Worm (Caenorhabditis elegans) whole organism, L2 larva: ENCODE results near the gene T20F7.3.

Experiments
- blmp-1 ChIP-seq: sonication (generic microtip); optimal IDR thresholded peaks from 2 replicates; lab custom pipeline; 2017; ENCODE audit warnings: missing genetic modification characterization, mild to moderate bottlenecking, missing compliant biosample characterization, antibody characterized with exemption, moderate library complexity; ENCODE audit not compliant: insufficient read depth
- elt-3 ChIP-seq: sonication (generic microtip); optimal IDR thresholded peaks from 2 replicates; lab custom pipeline; 2017; ENCODE audit warnings: missing biosample characterization, missing genetic modification characterization
- nhr-25 ChIP-seq: fragments of 150-350 bp; sonication (generic microtip); optimal IDR thresholded peaks from 3 replicates; lab custom pipeline; 2014; ENCODE audit warnings: missing biosample characterization, missing genetic modification characterization
- zag-1 ChIP-seq: fragments of 150-350 bp; optimal IDR thresholded peaks from 2 replicates; lab custom pipeline; 2014; ENCODE audit warnings: missing biosample characterization, missing genetic modification characterization

- TF ChIP-seq blmp-1 (tag; lab: Kevin White, UChicago) (no peak), nhr-25 (no peak), elt-3 (no peak), zag-1 (tag; lab: Kevin White, UChicago) (no peak)
Measured at ce11 chrX:16880426-16880825, 20.2 kb downstream of the T20F7.3 start, which contains the start of gene acs-9.
